Worm (Caenorhabditis elegans): ENCODE measurements around the gene C23F12.3.

C23F12.3 gene

DNA sequence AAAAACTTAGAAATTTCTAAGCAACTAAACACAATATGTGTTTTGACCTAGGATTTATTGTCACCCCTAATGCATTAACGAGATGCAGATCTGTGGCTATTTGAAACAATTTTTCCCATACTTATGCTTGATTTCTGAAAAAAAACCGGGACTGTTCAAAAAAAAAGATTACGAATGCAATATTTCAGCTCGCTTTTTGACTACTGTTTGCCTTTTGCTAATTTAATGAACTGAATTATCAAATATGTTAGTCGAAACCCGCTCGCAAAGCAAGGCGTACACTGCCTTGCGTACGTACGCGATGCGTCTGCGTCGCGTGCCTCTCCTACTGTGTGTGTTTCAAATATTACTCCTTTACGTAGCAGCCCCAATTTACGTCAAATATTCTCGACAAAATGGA is 4.4 kb upstream of the C23F12.3 start, which contains the start of gene C23F12.4:
Gene C23F12.4 (plus strand): TSS at position 301 of the 400 bp plus-strand sequence.
- no peak for TF ChIP-seq ztf-29 (GFP tag; IDR thresholded peaks at IDR 0.05)
- no peak for TF ChIP-seq med-1 (GFP tag; optimal IDR thresholded peaks at IDR 0.05; ENCODE audit: insufficient read depth)
- no peak for TF ChIP-seq T22C8.4 (GFP tag; IDR thresholded peaks at IDR 0.05)
- TF ChIP-seq ref-1 (GFP tag; conservative IDR thresholded peaks at IDR 0.05) = no peak
- no peak for TF ChIP-seq ztf-23 (GFP tag; IDR thresholded peaks at IDR 0.05)
- TF ChIP-seq klf-2 (GFP tag; conservative IDR thresholded peaks at IDR 0.05) = no peak
- TF ChIP-seq flt-1 (GFP tag; IDR thresholded peaks at IDR 0.05) = no peak
- TF ChIP-seq tab-1 (GFP tag; IDR thresholded peaks at IDR 0.05) = no peak

DNA sequence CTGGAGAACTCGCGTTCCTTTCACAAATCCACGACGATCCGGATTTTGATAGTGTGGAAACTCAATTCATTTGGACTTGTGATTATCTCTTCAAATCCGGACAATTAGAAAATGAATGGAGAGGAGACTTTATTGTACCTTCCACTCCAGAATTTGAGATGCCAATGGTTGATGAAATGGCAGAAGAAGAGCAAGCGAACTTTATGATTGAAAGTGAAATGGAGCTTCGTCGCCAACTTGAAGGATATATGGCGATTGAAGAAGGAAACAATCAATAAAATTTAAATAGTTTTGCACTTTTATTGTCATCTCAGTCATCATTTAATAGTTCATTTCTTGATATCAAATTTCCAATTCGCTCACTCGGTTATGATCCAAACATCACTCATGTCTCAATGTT is 2.8 kb upstream of the C23F12.3 start:
- no peak for TF ChIP-seq T22C8.4 (GFP tag; IDR thresholded peaks at IDR 0.05)
- no peak for TF ChIP-seq med-1 (GFP tag; optimal IDR thresholded peaks at IDR 0.05; ENCODE audit: insufficient read depth)
- no peak for TF ChIP-seq ztf-23 (GFP tag; IDR thresholded peaks at IDR 0.05)
- no peak for TF ChIP-seq ztf-29 (GFP tag; IDR thresholded peaks at IDR 0.05)
- no peak for TF ChIP-seq cog-1 (tag; optimal IDR thresholded peaks at IDR 0.05)
- TF ChIP-seq ref-1 (GFP tag; conservative IDR thresholded peaks at IDR 0.05) = no peak
- TF ChIP-seq klf-2 (GFP tag; conservative IDR thresholded peaks at IDR 0.05) = no peak
- no peak for TF ChIP-seq tab-1 (GFP tag; IDR thresholded peaks at IDR 0.05)
- TF ChIP-seq flt-1 (GFP tag; IDR thresholded peaks at IDR 0.05) = no peak

DNA sequence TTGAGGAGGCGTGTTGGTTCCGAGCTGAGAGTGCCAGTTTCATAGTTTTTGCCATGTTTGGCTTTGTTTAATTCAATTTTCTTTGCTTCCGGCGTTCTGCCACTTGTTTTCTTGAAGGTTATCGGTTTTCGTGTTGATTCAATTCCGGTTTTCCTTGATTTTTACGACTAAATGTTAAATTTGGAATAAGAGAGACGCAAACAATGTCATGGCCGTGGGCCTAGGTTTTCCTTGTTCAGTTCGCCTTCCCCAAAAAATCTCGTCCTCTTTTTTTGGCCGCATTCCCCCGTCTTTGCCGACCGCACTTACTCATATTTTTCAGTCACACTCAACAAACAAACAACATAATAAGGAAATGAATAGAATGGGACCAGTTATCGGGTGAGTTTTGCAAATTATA is 2.3 kb downstream of the C23F12.3 start, which contains the start of gene C23F12.9:
Gene C23F12.9 (plus strand): TSS at position 301 of the 400 bp plus-strand sequence.
- TF ChIP-seq ztf-29 (GFP tag; IDR thresholded peaks at IDR 0.05) (no peak), med-1 (GFP tag; optimal IDR thresholded peaks at IDR 0.05; ENCODE audit: insufficient read depth) (no peak), flt-1 (GFP tag; IDR thresholded peaks at IDR 0.05) (no peak), cog-1 (tag; optimal IDR thresholded peaks at IDR 0.05) (no peak)

DNA sequence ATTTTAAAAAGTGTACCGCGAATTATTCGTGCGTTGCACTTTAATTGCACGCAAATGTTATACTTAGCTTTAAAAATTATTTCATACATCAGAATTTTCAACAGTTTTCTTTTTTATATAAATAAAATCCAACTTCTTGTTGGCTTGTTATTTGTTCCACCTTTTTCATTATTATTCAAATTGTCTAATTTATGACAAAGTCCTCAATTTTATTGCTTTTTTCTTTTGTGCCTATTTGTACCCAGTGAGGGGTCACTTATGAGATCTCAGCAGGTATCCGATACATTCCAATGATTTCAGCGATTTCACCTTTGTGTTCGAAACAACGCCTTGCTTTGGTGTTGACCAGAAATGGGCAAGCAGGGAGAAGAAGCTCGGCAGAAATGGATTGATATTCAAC is 6.0 kb downstream of the C23F12.3 start, which contains the start of gene fln-2:
Gene fln-2 (plus strand): TSS at position 301 of the 400 bp plus-strand sequence.
- TF ChIP-seq ref-1 (GFP tag; conservative IDR thresholded peaks at IDR 0.05) (no peak), med-1 (GFP tag; optimal IDR thresholded peaks at IDR 0.05; ENCODE audit: insufficient read depth) (no peak), flt-1 (GFP tag; IDR thresholded peaks at IDR 0.05) (no peak), klf-2 (GFP tag; conservative IDR thresholded peaks at IDR 0.05) (no peak), T22C8.4 (GFP tag; IDR thresholded peaks at IDR 0.05) (no peak), tab-1 (GFP tag; IDR thresholded peaks at IDR 0.05) (no peak), ztf-29 (GFP tag; IDR thresholded peaks at IDR 0.05) (no peak), ztf-23 (GFP tag; IDR thresholded peaks at IDR 0.05) (no peak), cog-1 (tag; optimal IDR thresholded peaks at IDR 0.05) (no peak)

DNA sequence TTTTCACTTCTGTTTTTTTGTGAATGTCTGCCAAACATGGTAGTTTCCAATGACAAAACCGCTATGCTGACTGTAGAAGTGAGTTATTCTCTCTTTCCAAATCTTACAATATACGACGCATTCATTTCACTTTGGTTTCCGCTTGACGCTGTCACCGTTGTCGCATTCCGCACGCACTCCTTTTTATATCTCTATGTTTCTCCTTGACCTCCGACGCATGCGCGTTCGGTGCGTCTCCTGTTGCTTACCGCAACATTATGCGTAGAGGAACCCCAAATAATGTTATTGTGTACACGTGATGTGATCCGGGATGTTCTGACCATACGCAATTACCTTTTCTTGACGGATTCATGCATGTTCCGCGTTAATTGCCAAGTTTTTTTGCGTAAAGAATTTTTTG is 10.5 kb downstream of the C23F12.3 start:
- TF ChIP-seq flt-1 (GFP tag; IDR thresholded peaks at IDR 0.05) (0 out of 2 replicates have a peak, but pooled peaks have one; percentile 61), med-1 (GFP tag; optimal IDR thresholded peaks at IDR 0.05; ENCODE audit: insufficient read depth) (no peak), ztf-23 (GFP tag; IDR thresholded peaks at IDR 0.05) (no peak), tab-1 (GFP tag; IDR thresholded peaks at IDR 0.05) (no peak), ref-1 (GFP tag; conservative IDR thresholded peaks at IDR 0.05) (no peak), ztf-29 (GFP tag; IDR thresholded peaks at IDR 0.05) (no peak)

DNA sequence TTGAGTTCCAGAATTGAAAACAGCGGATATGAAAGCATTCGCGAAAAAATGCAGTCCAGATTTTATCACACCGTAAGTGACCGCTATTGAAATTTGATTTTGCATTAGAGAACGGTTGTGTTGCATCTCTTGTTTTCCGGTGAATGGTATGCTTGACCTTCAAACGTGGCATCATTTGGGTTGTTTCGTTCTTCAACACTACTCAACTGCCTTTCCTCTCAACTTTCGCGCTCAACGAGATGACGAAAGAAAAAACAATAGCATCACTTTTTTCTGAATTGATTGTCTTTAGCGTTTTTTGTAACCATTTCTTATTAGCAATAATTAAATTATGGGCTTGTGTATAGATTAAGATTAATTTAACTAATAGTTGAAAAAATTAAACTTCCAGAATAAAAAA is 11.0 kb downstream of the C23F12.3 start:
- no peak for TF ChIP-seq tab-1 (GFP tag; IDR thresholded peaks at IDR 0.05)
- no peak for TF ChIP-seq med-1 (GFP tag; optimal IDR thresholded peaks at IDR 0.05; ENCODE audit: insufficient read depth)
- TF ChIP-seq flt-1 (GFP tag; IDR thresholded peaks at IDR 0.05) = no peak
- no peak for TF ChIP-seq T22C8.4 (GFP tag; IDR thresholded peaks at IDR 0.05)
- TF ChIP-seq cog-1 (tag; optimal IDR thresholded peaks at IDR 0.05) = no peak
- no peak for TF ChIP-seq ztf-23 (GFP tag; IDR thresholded peaks at IDR 0.05)
- TF ChIP-seq ztf-29 (GFP tag; IDR thresholded peaks at IDR 0.05) = no peak
- TF ChIP-seq ref-1 (GFP tag; conservative IDR thresholded peaks at IDR 0.05) = no peak
- no peak for TF ChIP-seq klf-2 (GFP tag; conservative IDR thresholded peaks at IDR 0.05)

DNA sequence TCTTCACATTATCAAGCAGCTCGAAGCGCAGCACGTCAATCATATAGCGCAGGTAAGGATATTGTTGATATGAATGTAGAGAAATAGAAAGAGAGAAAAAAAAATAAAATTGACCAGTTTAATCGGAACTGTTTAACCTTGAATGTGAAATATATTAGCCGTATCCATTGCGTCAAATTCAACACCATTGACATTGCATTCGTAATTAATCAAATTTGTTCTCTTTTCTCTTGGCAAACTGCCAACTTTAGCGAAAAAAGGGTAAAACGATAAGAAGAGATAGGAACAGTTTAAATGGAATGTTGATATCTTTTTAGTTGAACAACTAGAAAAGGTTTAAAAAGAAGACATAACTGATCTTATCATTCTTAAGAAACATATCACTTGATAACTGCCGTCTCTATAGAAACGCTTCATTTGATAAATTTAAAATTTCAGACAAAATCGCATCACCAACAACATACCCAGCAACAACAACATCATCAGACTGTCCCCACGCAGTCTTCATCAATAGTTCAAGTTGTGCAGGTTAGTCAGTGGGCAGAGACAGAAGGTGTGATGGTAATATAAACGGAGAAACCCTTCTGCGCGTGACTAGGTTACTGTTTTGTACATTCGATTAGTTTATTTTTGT is 12.3 kb downstream of the C23F12.3 start:
- TF ChIP-seq flt-1 (GFP tag; IDR thresholded peaks at IDR 0.05) (no peak), T22C8.4 (GFP tag; IDR thresholded peaks at IDR 0.05) (no peak), ztf-23 (GFP tag; IDR thresholded peaks at IDR 0.05) (no peak)

DNA sequence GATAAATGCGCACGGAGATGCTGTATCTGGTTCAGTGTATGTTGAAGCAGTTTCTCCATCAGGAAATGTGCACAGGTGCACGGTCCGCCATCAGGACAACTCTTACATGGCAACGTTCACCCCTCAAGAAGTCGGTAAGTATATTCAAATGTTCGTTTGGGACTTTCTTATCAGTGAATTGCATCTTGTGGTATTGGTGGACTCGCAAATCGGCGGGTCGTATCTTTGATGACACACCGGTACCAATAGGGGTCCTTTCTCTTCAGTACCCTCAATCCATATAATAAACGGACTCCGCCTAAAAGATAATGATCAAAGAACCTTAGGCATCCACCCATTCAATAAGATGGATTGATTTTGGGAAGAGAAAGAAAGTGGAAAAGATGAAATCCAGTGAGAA is 14.5 kb downstream of the C23F12.3 start:
- no peak for TF ChIP-seq cog-1 (tag; optimal IDR thresholded peaks at IDR 0.05)
- TF ChIP-seq ref-1 (GFP tag; conservative IDR thresholded peaks at IDR 0.05) = no peak
- no peak for TF ChIP-seq flt-1 (GFP tag; IDR thresholded peaks at IDR 0.05)
- no peak for TF ChIP-seq ztf-29 (GFP tag; IDR thresholded peaks at IDR 0.05)
- TF ChIP-seq med-1 (GFP tag; optimal IDR thresholded peaks at IDR 0.05; ENCODE audit: insufficient read depth) = no peak
- TF ChIP-seq T22C8.4 (GFP tag; IDR thresholded peaks at IDR 0.05) = no peak
- no peak for TF ChIP-seq ztf-23 (GFP tag; IDR thresholded peaks at IDR 0.05)
- no peak for TF ChIP-seq klf-2 (GFP tag; conservative IDR thresholded peaks at IDR 0.05)
- no peak for TF ChIP-seq tab-1 (GFP tag; IDR thresholded peaks at IDR 0.05)

DNA sequence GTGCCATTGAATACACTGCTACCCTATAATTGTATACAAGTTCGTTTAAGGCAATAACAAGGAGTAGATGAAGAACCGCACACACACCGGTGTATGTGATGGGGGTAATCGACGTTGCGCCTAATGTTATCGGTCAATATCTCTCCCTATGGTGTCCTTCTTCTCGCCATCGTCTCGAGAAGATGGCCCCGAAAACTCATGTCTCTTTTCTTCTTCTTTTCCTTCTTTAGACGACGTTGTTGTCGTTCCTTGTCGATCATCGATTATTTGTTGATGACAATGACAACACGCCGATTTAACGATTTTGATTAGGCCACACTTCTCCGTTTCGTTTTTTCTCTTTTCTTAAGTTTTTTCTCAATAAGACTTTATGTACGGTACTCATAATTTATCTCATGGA is 17.7 kb downstream of the C23F12.3 start:
- TF ChIP-seq ref-1 (GFP tag; conservative IDR thresholded peaks at IDR 0.05) (no peak), cog-1 (tag; optimal IDR thresholded peaks at IDR 0.05) (no peak), tab-1 (GFP tag; IDR thresholded peaks at IDR 0.05) (no peak), klf-2 (GFP tag; conservative IDR thresholded peaks at IDR 0.05) (no peak), med-1 (GFP tag; optimal IDR thresholded peaks at IDR 0.05; ENCODE audit: insufficient read depth) (no peak), ztf-23 (GFP tag; IDR thresholded peaks at IDR 0.05) (no peak), ztf-29 (GFP tag; IDR thresholded peaks at IDR 0.05) (no peak), flt-1 (GFP tag; IDR thresholded peaks at IDR 0.05) (no peak), T22C8.4 (GFP tag; IDR thresholded peaks at IDR 0.05) (no peak)

DNA sequence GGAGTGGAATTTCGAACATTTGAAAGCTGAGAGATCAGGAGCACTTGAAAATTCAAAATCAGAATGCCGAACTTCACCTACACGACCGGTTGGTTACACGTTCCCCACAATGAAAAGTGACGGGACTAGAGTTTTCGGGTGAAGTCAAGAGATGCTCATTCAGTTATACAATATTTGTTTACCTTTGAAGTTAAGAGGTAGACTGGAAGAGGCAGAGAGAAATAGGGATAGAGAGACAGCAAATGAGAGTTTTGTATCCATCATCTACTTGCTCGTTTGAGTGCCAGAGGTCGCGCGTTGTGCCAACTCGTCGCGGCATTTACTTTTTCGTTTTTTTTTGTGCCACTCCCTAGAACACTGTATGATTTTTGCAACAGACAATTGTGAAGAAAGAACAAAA is 19.3 kb downstream of the C23F12.3 start:
- TF ChIP-seq ref-1 (GFP tag; conservative IDR thresholded peaks at IDR 0.05) = no peak
- no peak for TF ChIP-seq T22C8.4 (GFP tag; IDR thresholded peaks at IDR 0.05)
- no peak for TF ChIP-seq tab-1 (GFP tag; IDR thresholded peaks at IDR 0.05)
- no peak for TF ChIP-seq cog-1 (tag; optimal IDR thresholded peaks at IDR 0.05)
- TF ChIP-seq ztf-23 (GFP tag; IDR thresholded peaks at IDR 0.05) = no peak
- TF ChIP-seq klf-2 (GFP tag; conservative IDR thresholded peaks at IDR 0.05) = no peak
- no peak for TF ChIP-seq med-1 (GFP tag; optimal IDR thresholded peaks at IDR 0.05; ENCODE audit: insufficient read depth)
- TF ChIP-seq ztf-29 (GFP tag; IDR thresholded peaks at IDR 0.05) = no peak
- no peak for TF ChIP-seq flt-1 (GFP tag; IDR thresholded peaks at IDR 0.05)
